Worm (Caenorhabditis elegans) whole organism, late embryonic: ENCODE data around the gene C08F8.15.

Source experiments
- F13H6.1 ChIP-seq: sonication (generic microtip); optimal IDR thresholded peaks from 2 replicates; lab custom pipeline; 2016; ENCODE audit warnings: missing genetic modification characterization, missing compliant biosample characterization
- ceh-30 ChIP-seq: fragments of 150-350 bp; optimal IDR thresholded peaks from 2 replicates; lab custom pipeline; 2014; ENCODE audit warnings: missing biosample characterization, missing genetic modification characterization
- ceh-6 ChIP-seq: fragments of 200-800 bp; sonication (Bioruptor generic); optimal IDR thresholded peaks from 2 replicates; lab custom pipeline; 2018; ENCODE audit warnings: mild to moderate bottlenecking, missing genetic modification characterization, missing compliant biosample characterization
- dmd-4 ChIP-seq: sonication (generic microtip); optimal IDR thresholded peaks from 2 replicates; lab custom pipeline; 2016; ENCODE audit warnings: borderline replicate concordance, missing genetic modification characterization, missing compliant biosample characterization
- ets-4 ChIP-seq: sonication (generic microtip); optimal IDR thresholded peaks from 2 replicates; lab custom pipeline; 2016; ENCODE audit warnings: missing genetic modification characterization, missing compliant biosample characterization
- fkh-10 ChIP-seq: fragments of 150-350 bp; optimal IDR thresholded peaks from 2 replicates; lab custom pipeline; 2014; ENCODE audit warnings: missing biosample characterization, missing genetic modification reagents, missing genetic modification characterization
- hlh-30 ChIP-seq: sonication (generic microtip); optimal IDR thresholded peaks from 2 replicates; lab custom pipeline; 2017; ENCODE audit warnings: antibody characterized with exemption, missing genetic modification characterization, missing compliant biosample characterization; ENCODE audit not compliant: insufficient read depth
- odd-2 ChIP-seq: sonication (generic microtip); optimal IDR thresholded peaks from 2 replicates; lab custom pipeline; 2017; ENCODE audit warnings: antibody characterized with exemption, mild to moderate bottlenecking, missing genetic modification characterization, missing compliant biosample characterization
- pat-9 ChIP-seq: fragments of 200-800 bp; sonication (Bioruptor generic); optimal IDR thresholded peaks from 2 replicates; lab custom pipeline; 2018; ENCODE audit warnings: mild to moderate bottlenecking, missing genetic modification characterization, moderate library complexity, missing compliant biosample characterization
- pha-4 ChIP-seq: fragments of 150-350 bp; optimal IDR thresholded peaks from 2 replicates; lab custom pipeline; 2018; ENCODE audit warnings: missing biosample characterization, missing genetic modification reagents, missing genetic modification characterization
- pqm-1 ChIP-seq: sonication (generic microtip); optimal IDR thresholded peaks from 2 replicates; lab custom pipeline; 2016; ENCODE audit warnings: missing genetic modification characterization, missing compliant biosample characterization
- unc-3 ChIP-seq, 2 experiments: fragments of 200-800 bp in 1 of 2; sonication (Bioruptor generic) in 1 of 2; sonication (generic microtip) in 1 of 2; conservative IDR thresholded peaks in 1 of 2; optimal IDR thresholded peaks in 1 of 2; 2 replicates each; pipeline versions ENCODE4 v1.3.6 to Lab custom; 2016 to 2022; ENCODE audit warnings: missing compliant biosample characterization in 2 of 2, missing genetic modification characterization in 2 of 2, missing genetic modification reagents in 1 of 2

DNA sequence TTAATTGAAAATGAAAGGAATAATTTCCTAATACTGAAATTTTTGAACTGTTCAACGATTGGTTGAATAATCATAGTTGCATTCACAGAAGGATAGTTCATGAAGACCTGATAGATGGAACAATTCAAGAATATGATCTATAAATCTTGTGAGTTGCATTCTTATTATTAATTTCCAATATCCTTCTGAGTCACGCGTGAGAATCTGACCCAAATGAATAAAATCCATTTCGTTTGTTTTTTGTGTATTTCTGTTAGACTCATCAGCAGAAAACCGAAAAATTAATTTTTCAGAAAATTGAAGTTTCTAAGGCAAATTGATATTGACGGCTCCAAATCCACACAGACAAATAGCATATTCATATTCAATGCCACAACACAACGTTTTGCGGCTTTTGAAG lies 28.8 kb upstream of the C08F8.15 start, which contains the start of gene fbxb-79:
- TF ChIP-seq unc-3 (GFP tag; conservative IDR thresholded peaks at IDR 0.05; lab: Robert Waterston, UW) (no peak), unc-3 (tag; optimal IDR thresholded peaks at IDR 0.05; lab: Kevin White, UChicago) (no peak), odd-2 (tag; lab: Kevin White, UChicago) (no peak), pqm-1 (tag; lab: Kevin White, UChicago) (no peak), dmd-4 (no peak), fkh-10 (GFP tag; lab: Kevin White, UChicago) (no peak), pat-9 (tag; lab: Kevin White, UChicago) (no peak), ceh-6 (no peak), F13H6.1 (tag; lab: Kevin White, UChicago) (no peak), hlh-30 (no peak), ceh-30 (tag; lab: Kevin White, UChicago) (no peak), pha-4 (tag; lab: Kevin White, UChicago) (no peak), ets-4 (tag; lab: Kevin White, UChicago) (no peak)
